Fruit fly (Drosophila melanogaster) whole organism, wandering third instar larva: ENCODE results near the gene mtTFB2.

ENCODE experiments used
- Hr78 ChIP-seq: fragments of >200 bp; optimal IDR thresholded peaks from 2 replicates; lab custom pipeline; 2017; ENCODE audit warnings: missing biosample characterization, missing genetic modification characterization
- ey ChIP-seq: fragments of 200-800 bp; sonication (Bioruptor generic); optimal IDR thresholded peaks from 2 replicates; lab custom pipeline; 2016; ENCODE audit warnings: missing biosample characterization, missing genetic modification characterization

DNA sequence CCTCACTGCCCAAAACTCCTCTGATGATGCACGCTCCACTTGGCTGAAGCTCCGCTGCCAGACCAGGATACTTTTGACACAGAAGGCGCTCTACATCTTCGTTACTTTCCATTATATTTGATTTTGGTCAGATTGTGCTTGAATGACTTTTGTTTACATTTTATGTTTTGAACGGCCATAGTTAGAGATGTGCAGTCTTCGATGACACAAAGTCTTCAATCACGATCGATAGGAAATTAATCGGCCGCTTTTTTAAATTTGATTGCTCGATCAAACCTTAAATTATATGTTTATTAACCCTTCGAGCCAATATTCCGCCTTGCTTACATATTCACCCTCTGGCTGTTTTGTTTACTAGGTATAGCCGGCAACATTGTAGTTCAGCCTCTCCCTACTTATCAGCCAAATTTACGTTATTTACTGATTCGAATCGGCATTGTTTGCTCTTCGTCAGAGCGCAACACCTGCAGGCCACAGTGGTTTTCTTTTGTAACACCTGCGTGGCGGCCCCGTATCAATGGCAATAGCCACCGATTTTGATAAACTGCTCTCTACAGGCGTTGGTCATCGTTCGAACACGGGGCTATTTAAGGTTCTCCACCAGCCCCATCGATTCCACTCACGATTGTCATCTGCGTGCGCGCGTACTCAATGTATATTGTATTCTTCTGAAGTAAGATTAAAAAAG lies 7.5 kb downstream of the mtTFB2 start, which contains the start of the genes Fancl and Npc2e:
- TF ChIP-seq ey (GFP tag; lab: Kevin White, UChicago) (no peak), Hr78 (no peak)
